Fruit fly (Drosophila melanogaster): ENCODE measurements around the gene Ref1.
A peak's percentile ranks its signal among the peaks of the same experiment; 100 is the strongest.

The Ref1 gene

dm6 chr3R:7081972-7082371, 1.8 kb upstream of the Ref1 start, which contains the start of gene Dpck (continued):
- TF ChIP-seq Stat92E (GFP tag; optimal IDR thresholded peaks at IDR 0.05) (no peak), Nf-YB (GFP tag; optimal IDR thresholded peaks at IDR 0.05) (no peak), Ets97D (GFP tag; optimal IDR thresholded peaks at IDR 0.05) (peak; percentile 76), ash1 (GFP tag; optimal IDR thresholded peaks at IDR 0.05) (no peak), CG9876 (GFP tag; optimal IDR thresholded peaks at IDR 0.05) (no peak), CG31224 (GFP tag; IDR thresholded peaks at IDR 0.05) (no peak), Dp (GFP tag; optimal IDR thresholded peaks at IDR 0.05) (peak; percentile 47), Side (GFP tag; optimal IDR thresholded peaks at IDR 0.05) (no peak), Dfd (GFP tag; optimal IDR thresholded peaks at IDR 0.05) (no peak), danr (GFP tag; IDR thresholded peaks at IDR 0.05) (no peak), CG3281 (GFP tag; optimal IDR thresholded peaks at IDR 0.05) (peak; percentile 1), maf-S (GFP tag; optimal IDR thresholded peaks at IDR 0.05) (no peak), Kr (GFP tag; optimal IDR thresholded peaks at IDR 0.05) (no peak), CG1024 (GFP tag; IDR thresholded peaks at IDR 0.05) (no peak), MESR4 (GFP tag; optimal IDR thresholded peaks at IDR 0.05) (peak; percentile 81), CG11247 (GFP tag; IDR thresholded peaks at IDR 0.05) (no peak), NFAT (GFP tag; IDR thresholded peaks at IDR 0.05) (no peak), CG17385 (GFP tag; optimal IDR thresholded peaks at IDR 0.05) (no peak), en (GFP tag; optimal IDR thresholded peaks at IDR 0.05) (peak; percentile 32), Dref (GFP tag; IDR thresholded peaks at IDR 0.05) (no peak), Pdp1 (GFP tag; optimal IDR thresholded peaks at IDR 0.05) (peak in 1 of 2 experiments; percentile 45), CG11093 (GFP tag; IDR thresholded peaks at IDR 0.05) (no peak), HmgZ (tag; optimal IDR thresholded peaks at IDR 0.05) (peak; percentile 29), cwo (GFP tag; optimal IDR thresholded peaks at IDR 0.05) (no peak), CG33557 (GFP tag; optimal IDR thresholded peaks at IDR 0.05) (peak; percentile 22), ind (GFP tag; optimal IDR thresholded peaks at IDR 0.05) (no peak), CG15696 (tag; optimal IDR thresholded peaks at IDR 0.05) (no peak), luna (GFP tag; optimal IDR thresholded peaks at IDR 0.05) (no peak), CG8765 (GFP tag; IDR thresholded peaks at IDR 0.05) (no peak), CG9797 (GFP tag; optimal IDR thresholded peaks at IDR 0.05) (peak; percentile 76), Hr51 (GFP tag; optimal IDR thresholded peaks at IDR 0.05) (peak in 1 of 2 experiments; percentile 19), trh (GFP tag; optimal IDR thresholded peaks at IDR 0.05) (no peak), yki (optimal IDR thresholded peaks at IDR 0.05) (no peak), ttk (GFP tag; IDR thresholded peaks at IDR 0.05) (no peak), B-H2 (GFP tag; optimal IDR thresholded peaks at IDR 0.05) (peak; percentile 22), CG10565 (GFP tag; optimal IDR thresholded peaks at IDR 0.05) (no peak), oc (tag; optimal IDR thresholded peaks at IDR 0.05) (no peak), CG32532 (GFP tag; IDR thresholded peaks at IDR 0.05) (no peak), peb (GFP tag; IDR thresholded peaks at IDR 0.05) (no peak), shn (GFP tag; optimal IDR thresholded peaks at IDR 0.05) (no peak), CG34376 (GFP tag; optimal IDR thresholded peaks at IDR 0.05) (peak; percentile 52), CG17912 (GFP tag; optimal IDR thresholded peaks at IDR 0.05) (no peak), CG11456 (GFP tag; IDR thresholded peaks at IDR 0.05) (no peak), salm (tag; optimal IDR thresholded peaks at IDR 0.05) (no peak), CG18764 (GFP tag; optimal IDR thresholded peaks at IDR 0.05) (peak; percentile 3), lbe (GFP tag; optimal IDR thresholded peaks at IDR 0.05) (peak; percentile 38), CG8359 (GFP tag; optimal IDR thresholded peaks at IDR 0.05; ENCODE audit: borderline replicate concordance) (no peak), da (GFP tag; optimal IDR thresholded peaks at IDR 0.05) (no peak), CG6765 (GFP tag; optimal IDR thresholded peaks at IDR 0.05) (no peak), bigmax (GFP tag; optimal IDR thresholded peaks at IDR 0.05) (no peak), crp (GFP tag; optimal IDR thresholded peaks at IDR 0.05) (no peak), az2 (GFP tag; optimal IDR thresholded peaks at IDR 0.05) (no peak)

Data from whole organism, embryonic.